Worm (Caenorhabditis elegans) whole organism, young adult: ENCODE results near the gene let-19.

Source experiments
- B0261.1 ChIP-seq: sonication (generic microtip); optimal IDR thresholded peaks from 2 replicates; lab custom pipeline; 2016; ENCODE audit warnings: mild to moderate bottlenecking, missing genetic modification characterization, moderate library complexity, missing compliant biosample characterization
- C17E4.6 ChIP-seq: fragments of 200-800 bp; sonication (Bioruptor generic); IDR thresholded peaks from 2 replicates; pipeline ENCODE4 v1.3.6; 2022; ENCODE audit warnings: missing genetic modification reagents, missing genetic modification characterization, missing compliant biosample characterization
- F57A8.1 ChIP-seq: fragments of 200-800 bp; sonication (Bioruptor generic); optimal IDR thresholded peaks from 2 replicates; lab custom pipeline; 2018; ENCODE audit warnings: mild to moderate bottlenecking, missing genetic modification characterization, moderate library complexity, missing compliant biosample characterization
- Y56A3A.18 ChIP-seq: fragments of 200-800 bp; sonication (Bioruptor generic); IDR thresholded peaks from 2 replicates; pipeline ENCODE4 v1.3.6; 2022; ENCODE audit warnings: missing genetic modification reagents, missing genetic modification characterization, missing compliant biosample characterization
- ZK185.1 ChIP-seq: sonication (generic microtip); optimal IDR thresholded peaks from 2 replicates; lab custom pipeline; 2016; ENCODE audit warnings: mild to moderate bottlenecking, missing genetic modification characterization, missing compliant biosample characterization; ENCODE audit not compliant: poor library complexity, severe bottlenecking
- akir-1 ChIP-seq: fragments of 200-800 bp; sonication (Bioruptor generic); optimal IDR thresholded peaks from 2 replicates; lab custom pipeline; 2018; ENCODE audit warnings: mild to moderate bottlenecking, missing genetic modification characterization, moderate library complexity, missing compliant biosample characterization
- atf-7 ChIP-seq: sonication (generic microtip); optimal IDR thresholded peaks from 2 replicates; lab custom pipeline; 2017; ENCODE audit warnings: mild to moderate bottlenecking, missing genetic modification characterization, missing compliant biosample characterization
- attf-3 ChIP-seq: fragments of 200-800 bp; sonication (Bioruptor generic); conservative IDR thresholded peaks from 2 replicates; pipeline ENCODE4 v1.3.6; 2022; ENCODE audit warnings: missing genetic modification reagents, missing genetic modification characterization, missing compliant biosample characterization
- attf-5 ChIP-seq: fragments of 200-800 bp; sonication (Bioruptor generic); optimal IDR thresholded peaks from 2 replicates; lab custom pipeline; 2018; ENCODE audit warnings: mild to moderate bottlenecking, missing genetic modification characterization, missing compliant biosample characterization
- attf-6 ChIP-seq: fragments of 200-800 bp; sonication (Bioruptor generic); IDR thresholded peaks from 2 replicates; pipeline ENCODE4 v1.3.6; 2022; ENCODE audit warnings: missing genetic modification reagents, missing genetic modification characterization, missing compliant biosample characterization
- bed-2 ChIP-seq: fragments of 200-800 bp; sonication (Bioruptor generic); IDR thresholded peaks from 2 replicates; pipeline ENCODE4 v1.3.6; 2022; ENCODE audit warnings: missing genetic modification reagents, missing genetic modification characterization, missing compliant biosample characterization
- ceh-100 ChIP-seq: fragments of 200-800 bp; sonication (Bioruptor generic); IDR thresholded peaks from 2 replicates; pipeline ENCODE4 v1.3.6; 2022; ENCODE audit warnings: missing genetic modification reagents, missing genetic modification characterization, missing compliant biosample characterization
- ceh-27 ChIP-seq: fragments of 200-800 bp; sonication (Bioruptor generic); optimal IDR thresholded peaks from 2 replicates; lab custom pipeline; 2018; ENCODE audit warnings: mild to moderate bottlenecking, missing genetic modification characterization, moderate library complexity, missing compliant biosample characterization
- ceh-79 ChIP-seq: sonication (generic microtip); optimal IDR thresholded peaks from 2 replicates; lab custom pipeline; 2017; ENCODE audit warnings: mild to moderate bottlenecking, missing genetic modification characterization, missing compliant biosample characterization
- dox-1 ChIP-seq: fragments of 200-800 bp; sonication (Bioruptor generic); IDR thresholded peaks from 2 replicates; pipeline ENCODE4 v1.3.6; 2022; ENCODE audit warnings: missing genetic modification reagents, missing genetic modification characterization, missing compliant biosample characterization
- dpff-1 ChIP-seq: sonication (generic microtip); optimal IDR thresholded peaks from 2 replicates; lab custom pipeline; 2017; ENCODE audit warnings: mild to moderate bottlenecking, missing genetic modification characterization, missing compliant biosample characterization
- ekl-4 ChIP-seq: fragments of 200-800 bp; sonication (Bioruptor generic); IDR thresholded peaks from 2 replicates; pipeline ENCODE4 v1.3.6; 2022; ENCODE audit warnings: missing genetic modification reagents, missing genetic modification characterization, missing compliant biosample characterization
- hmg-20 ChIP-seq: fragments of 200-800 bp; sonication (Bioruptor generic); IDR thresholded peaks from 2 replicates; pipeline ENCODE4 v1.3.6; 2022; ENCODE audit warnings: missing genetic modification reagents, missing genetic modification characterization, missing compliant biosample characterization
- let-607 ChIP-seq, 2 experiments: fragments of 200-800 bp in 1 of 2; sonication (Bioruptor generic) in 1 of 2; sonication (generic microtip) in 1 of 2; optimal IDR thresholded peaks; 2 replicates each; lab custom pipeline; 2016 to 2018; ENCODE audit warnings: mild to moderate bottlenecking in 2 of 2, missing compliant biosample characterization in 2 of 2, missing genetic modification characterization in 2 of 2, moderate library complexity in 2 of 2, missing genotype in 1 of 2
- lin-35 ChIP-seq, 3 experiments: fragments of 150-350 bp in 2 of 3; sonication (generic microtip) in 1 of 3; optimal IDR thresholded peaks; 2 replicates each; lab custom pipeline; 2014 to 2018; ENCODE audit warnings: missing biosample characterization in 3 of 3, missing genetic modification characterization in 3 of 3, missing genetic modification reagents in 3 of 3
- lin-54 ChIP-seq: fragments of 200-800 bp; sonication (Bioruptor generic); optimal IDR thresholded peaks from 2 replicates; lab custom pipeline; 2018; ENCODE audit warnings: mild to moderate bottlenecking, missing genetic modification characterization, missing compliant biosample characterization
- madf-10 ChIP-seq: sonication (generic microtip); optimal IDR thresholded peaks from 2 replicates; lab custom pipeline; 2016; ENCODE audit warnings: mild to moderate bottlenecking, missing genetic modification characterization, missing compliant biosample characterization
- mcd-1 ChIP-seq: fragments of 200-800 bp; sonication (Bioruptor generic); IDR thresholded peaks from 2 replicates; pipeline ENCODE4 v1.3.6; 2022; ENCODE audit warnings: missing genetic modification reagents, missing genetic modification characterization, missing compliant biosample characterization
- mes-4 ChIP-seq: sonication (generic microtip); optimal IDR thresholded peaks from 2 replicates; lab custom pipeline; 2016; ENCODE audit warnings: missing genotype, missing genetic modification characterization, missing compliant biosample characterization
- nfya-1 ChIP-seq: sonication (generic microtip); optimal IDR thresholded peaks from 2 replicates; lab custom pipeline; 2017; ENCODE audit warnings: antibody characterized with exemption, missing compliant biosample characterization, missing genetic modification characterization, borderline replicate concordance; ENCODE audit not compliant: insufficient read depth
- nfyb-1 ChIP-seq: fragments of 200-800 bp; sonication (Bioruptor generic); IDR thresholded peaks from 2 replicates; pipeline ENCODE4 v1.3.6; 2022; ENCODE audit warnings: missing genetic modification reagents, missing genetic modification characterization, missing compliant biosample characterization
- sea-2 ChIP-seq: fragments of 200-800 bp; sonication (Bioruptor generic); IDR thresholded peaks from 2 replicates; pipeline ENCODE4 v1.3.6; 2022; ENCODE audit warnings: missing genetic modification characterization, missing compliant biosample characterization
- snpc-1.3 ChIP-seq: sonication (generic microtip); optimal IDR thresholded peaks from 2 replicates; lab custom pipeline; 2017; ENCODE audit warnings: missing genetic modification characterization, mild to moderate bottlenecking, missing compliant biosample characterization, antibody characterized with exemption, moderate library complexity, missing genotype, missing genetic modification reagents; ENCODE audit not compliant: insufficient read depth
- somi-1 ChIP-seq: fragments of 200-800 bp; sonication (Bioruptor generic); optimal IDR thresholded peaks from 2 replicates; lab custom pipeline; 2018; ENCODE audit warnings: mild to moderate bottlenecking, missing genetic modification characterization, missing compliant biosample characterization
- tbp1 ChIP-seq: fragments of 200-800 bp; sonication (Bioruptor generic); optimal IDR thresholded peaks from 2 replicates; lab custom pipeline; 2018; ENCODE audit warnings: mild to moderate bottlenecking, missing genetic modification characterization, missing compliant biosample characterization
- tbx-9 ChIP-seq: sonication (generic microtip); optimal IDR thresholded peaks from 2 replicates; lab custom pipeline; 2016; ENCODE audit warnings: borderline replicate concordance, missing genetic modification characterization, inconsistent platforms, missing compliant biosample characterization
- unc-62 ChIP-seq: fragments of 150-350 bp; optimal IDR thresholded peaks from 2 replicates; lab custom pipeline; 2014; ENCODE audit warnings: missing biosample characterization, missing genetic modification reagents, missing genetic modification characterization
- zfh-2 ChIP-seq: fragments of 200-800 bp; sonication (Bioruptor generic); conservative IDR thresholded peaks from 2 replicates; pipeline ENCODE4 v1.3.6; 2022; ENCODE audit warnings: missing genetic modification reagents, missing genetic modification characterization, missing compliant biosample characterization
- zim-3 ChIP-seq: sonication (generic microtip); optimal IDR thresholded peaks from 2 replicates; lab custom pipeline; 2017; ENCODE audit warnings: mild to moderate bottlenecking, missing genetic modification characterization, moderate library complexity, missing compliant biosample characterization
- ztf-18 ChIP-seq: sonication (generic microtip); optimal IDR thresholded peaks from 2 replicates; lab custom pipeline; 2016; ENCODE audit warnings: missing genotype, mild to moderate bottlenecking, missing genetic modification characterization, missing compliant biosample characterization
- ztf-25 ChIP-seq: fragments of 200-800 bp; sonication (Bioruptor generic); IDR thresholded peaks from 2 replicates; pipeline ENCODE4 v1.3.6; 2022; ENCODE audit warnings: missing genetic modification reagents, missing genetic modification characterization, missing compliant biosample characterization

Gene let-19

ce11 chrII:8770675-8771074, at the start of gene let-19:
Gene let-19, plus strand, starts transcription at chrII:8770975.
- TF ChIP-seq C17E4.6 (GFP tag; lab: Robert Waterston, UW) (no peak), ekl-4 (no peak), mes-4 (tag; lab: Kevin White, UChicago) (no peak), akir-1 (GFP tag; lab: Kevin White, UChicago) (no peak), tbp1 (GFP tag; lab: Kevin White, UChicago) (no peak), atf-7 (tag; lab: Kevin White, UChicago) (no peak), nfya-1 (tag; lab: Kevin White, UChicago) (no peak), tbx-9 (tag; lab: Kevin White, UChicago) (no peak), lin-54 (GFP tag; lab: Kevin White, UChicago) (no peak), dox-1 (GFP tag; lab: Robert Waterston, UW) (no peak), hmg-20 (GFP tag; lab: Robert Waterston, UW) (no peak), ceh-27 (no peak), let-607 (tag; optimal IDR thresholded peaks at IDR 0.05; lab: Kevin White, UChicago) (no peak), ceh-100 (GFP tag; lab: Robert Waterston, UW) (no peak), Y56A3A.18 (no peak), somi-1 (GFP tag; lab: Kevin White, UChicago) (no peak), attf-5 (GFP tag; lab: Kevin White, UChicago) (no peak), snpc-1.3 (no peak), attf-6 (no peak)

DNA sequence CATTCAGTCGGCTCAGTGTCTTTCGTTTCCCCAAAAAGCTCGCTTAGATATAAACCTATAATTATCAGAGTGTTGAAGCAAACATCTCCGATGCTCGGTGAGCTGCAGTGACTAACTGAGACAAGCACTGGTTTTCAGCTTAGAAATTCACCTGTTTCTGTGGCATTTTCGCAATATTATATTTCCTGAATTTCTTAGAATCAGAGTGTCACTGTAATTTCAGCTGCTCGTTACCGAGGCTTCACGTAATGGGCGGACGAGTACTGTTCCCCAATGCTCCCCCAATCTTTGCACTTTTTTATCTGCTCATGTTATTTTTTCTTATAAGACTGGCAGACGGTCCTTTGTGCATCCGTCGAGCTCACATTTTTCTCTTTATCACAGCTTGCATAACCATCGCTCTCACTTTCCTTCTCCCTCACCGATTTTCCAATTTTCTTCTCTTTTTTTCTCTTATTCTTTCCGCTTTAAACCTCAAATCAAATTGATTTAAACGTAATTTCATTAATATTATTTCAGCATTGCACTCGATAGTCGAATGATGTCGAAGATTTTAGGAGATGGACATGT, 48.7 kb upstream of the let-19 start, which contains the start of gene trcs-2:
Gene trcs-2, plus strand, starts transcription at position 520 of the 570 bp plus-strand sequence.
- TF ChIP-seq dox-1 (GFP tag; lab: Robert Waterston, UW): 0 out of 2 replicates have a peak, but pooled peaks have one; percentile 32
- no peak for TF ChIP-seq ZK185.1
- TF ChIP-seq ztf-18: no peak
- peak; percentile 41; the same call in 1 of the 2 replicates for TF ChIP-seq nfyb-1 (GFP tag; lab: Robert Waterston, UW)
- TF ChIP-seq sea-2 (GFP tag; lab: Robert Waterston, UW): no peak
- no peak for TF ChIP-seq madf-10 (tag; lab: Kevin White, UChicago)
- TF ChIP-seq zim-3: no peak
- TF ChIP-seq B0261.1: no peak

- TF ChIP-seq attf-3 (no peak), F57A8.1 (GFP tag; lab: Kevin White, UChicago) (no peak), ceh-79 (tag; lab: Kevin White, UChicago) (no peak), lin-35 (GFP tag; optimal IDR thresholded peaks at IDR 0.05; lab: Kevin White, UChicago) (no peak), ztf-25 (no peak), unc-62 (GFP tag; lab: Kevin White, UChicago) (no peak), bed-2 (GFP tag; lab: Robert Waterston, UW) (no peak), zfh-2 (no peak), attf-5 (GFP tag; lab: Kevin White, UChicago) (no peak), mcd-1 (no peak), dpff-1 (no peak), nfyb-1 (GFP tag; lab: Robert Waterston, UW) (no peak), ceh-100 (GFP tag; lab: Robert Waterston, UW) (no peak), sea-2 (GFP tag; lab: Robert Waterston, UW) (no peak)
Observed at ce11 chrII:8726700-8727099, 44.1 kb upstream of the let-19 start, which contains the start of gene T01B7.9. Gene T01B7.9, minus strand, starts transcription at chrII:8726800.
